Worm (Caenorhabditis elegans) whole organism, L4 larva: ENCODE measurements around the gene sru-48.
A peak's percentile ranks its signal among the peaks of the same experiment; 100 is the strongest.

Experiments
- D1046.2 ChIP-seq: fragments of 200-800 bp; sonication (Bioruptor generic); IDR thresholded peaks from 2 replicates; pipeline ENCODE4 v1.3.6; 2022; ENCODE audit warnings: missing genetic modification characterization, missing compliant biosample characterization
- R02D3.7 ChIP-seq: fragments of 150-350 bp; sonication (generic microtip); optimal IDR thresholded peaks from 3 replicates; lab custom pipeline; 2014; ENCODE audit warnings: missing biosample characterization, missing genetic modification characterization
- T26A8.4 ChIP-seq: fragments of 200-800 bp; sonication (Bioruptor generic); IDR thresholded peaks from 2 replicates; pipeline ENCODE4 v1.3.6; 2022; ENCODE audit warnings: missing genetic modification characterization, missing compliant biosample characterization
- Y5F2A.4 ChIP-seq: fragments of 200-800 bp; sonication (Bioruptor generic); optimal IDR thresholded peaks from 2 replicates; lab custom pipeline; 2018; ENCODE audit warnings: mild to moderate bottlenecking, missing genetic modification characterization, missing compliant biosample characterization
- ZK546.5 ChIP-seq, 2 experiments: sonication (generic microtip); optimal IDR thresholded peaks; 2 replicates each; lab custom pipeline; 2017; ENCODE audit warnings: missing biosample characterization in 2 of 2, missing genetic modification characterization in 2 of 2
- attf-4 ChIP-seq: sonication (generic microtip); optimal IDR thresholded peaks from 3 replicates; lab custom pipeline; 2017; ENCODE audit warnings: missing biosample characterization, missing genetic modification characterization
- ceh-44 ChIP-seq: fragments of 200-800 bp; sonication (Bioruptor generic); IDR thresholded peaks from 2 replicates; pipeline ENCODE4 v1.3.6; 2022; ENCODE audit warnings: missing genetic modification reagents, missing genetic modification characterization, missing compliant biosample characterization
- ceh-62 ChIP-seq: sonication (generic microtip); optimal IDR thresholded peaks from 2 replicates; lab custom pipeline; 2017; ENCODE audit warnings: missing biosample characterization, missing genetic modification characterization
- cey-2 ChIP-seq: sonication (generic microtip); optimal IDR thresholded peaks from 3 replicates; lab custom pipeline; 2017; ENCODE audit warnings: missing genetic modification characterization, mild to moderate bottlenecking, missing compliant biosample characterization, antibody characterized with exemption, borderline replicate concordance; ENCODE audit not compliant: insufficient read depth
- dmd-9 ChIP-seq: fragments of 200-800 bp; sonication (Bioruptor generic); IDR thresholded peaks from 2 replicates; pipeline ENCODE4 v1.3.6; 2022; ENCODE audit warnings: missing genetic modification reagents, missing genetic modification characterization, missing compliant biosample characterization
- egl-27 ChIP-seq: sonication (generic microtip); optimal IDR thresholded peaks from 3 replicates; lab custom pipeline; 2017; ENCODE audit warnings: missing biosample characterization, missing genetic modification reagents, missing genetic modification characterization
- hif-1 ChIP-seq, 2 experiments: sonication (generic microtip); optimal IDR thresholded peaks; 2 replicates each; lab custom pipeline; 2016 to 2017; ENCODE audit warnings: missing compliant biosample characterization in 2 of 2, missing genetic modification characterization in 2 of 2, missing genetic modification reagents in 2 of 2, missing genotype in 2 of 2, mild to moderate bottlenecking in 1 of 2
- hlh-11 ChIP-seq: fragments of 200-800 bp; sonication (Bioruptor generic); optimal IDR thresholded peaks from 2 replicates; lab custom pipeline; 2018; ENCODE audit warnings: mild to moderate bottlenecking, missing genetic modification characterization, missing compliant biosample characterization
- hlh-30 ChIP-seq: sonication (generic microtip); optimal IDR thresholded peaks from 2 replicates; lab custom pipeline; 2017; ENCODE audit warnings: antibody characterized with exemption, mild to moderate bottlenecking, missing genetic modification characterization, missing compliant biosample characterization; ENCODE audit not compliant: insufficient read depth
- jun-1 ChIP-seq: fragments of 150-350 bp; optimal IDR thresholded peaks from 2 replicates; lab custom pipeline; 2014; ENCODE audit warnings: missing biosample characterization, missing genetic modification reagents, missing genetic modification characterization
- lin-1 ChIP-seq: fragments of 200-800 bp; sonication (Bioruptor generic); IDR thresholded peaks from 2 replicates; pipeline ENCODE4 v1.3.6; 2022; ENCODE audit warnings: missing genetic modification reagents, missing genetic modification characterization, missing compliant biosample characterization
- lin-13 ChIP-seq: fragments of 150-350 bp; optimal IDR thresholded peaks from 2 replicates; lab custom pipeline; 2014; ENCODE audit warnings: missing biosample characterization, missing genetic modification reagents, missing genetic modification characterization
- lin-39 ChIP-seq: fragments of 150-350 bp; optimal IDR thresholded peaks from 2 replicates; lab custom pipeline; 2014; ENCODE audit warnings: missing biosample characterization, missing genetic modification reagents, missing genetic modification characterization
- madf-5 ChIP-seq, 2 experiments: fragments of 200-800 bp; sonication (Bioruptor generic); IDR thresholded peaks; 2 replicates each; pipeline ENCODE4 v1.3.6; 2022; ENCODE audit warnings: missing compliant biosample characterization in 2 of 2, missing genetic modification characterization in 2 of 2
- mdl-1 ChIP-seq, 2 experiments: fragments of 150-350 bp in 1 of 2; sonication (generic microtip) in 1 of 2; optimal IDR thresholded peaks; 2 replicates each; lab custom pipeline; 2014 to 2017; ENCODE audit warnings: missing biosample characterization in 2 of 2, missing genetic modification characterization in 2 of 2
- mes-2 ChIP-seq: sonication (generic microtip); optimal IDR thresholded peaks from 2 replicates; lab custom pipeline; 2016; ENCODE audit warnings: missing genotype, mild to moderate bottlenecking, missing genetic modification characterization, missing compliant biosample characterization; ENCODE audit not compliant: poor library complexity, severe bottlenecking
- nhr-25 ChIP-seq: sonication (generic microtip); optimal IDR thresholded peaks from 2 replicates; lab custom pipeline; 2017; ENCODE audit warnings: missing genetic modification characterization, mild to moderate bottlenecking, missing compliant biosample characterization, antibody characterized with exemption, moderate library complexity, borderline replicate concordance; ENCODE audit not compliant: insufficient read depth
- nhr-28 ChIP-seq: fragments of 150-350 bp; optimal IDR thresholded peaks from 2 replicates; lab custom pipeline; 2014; ENCODE audit warnings: missing biosample characterization, missing genetic modification characterization
- nhr-76 ChIP-seq: fragments of 150-350 bp; optimal IDR thresholded peaks from 2 replicates; lab custom pipeline; 2014; ENCODE audit warnings: missing biosample characterization, missing genetic modification characterization
- nhr-77 ChIP-seq: fragments of 150-350 bp; optimal IDR thresholded peaks from 2 replicates; lab custom pipeline; 2014; ENCODE audit warnings: missing biosample characterization, missing genetic modification characterization
- pha-4 ChIP-seq, 2 experiments: fragments of 150-350 bp in 1 of 2; fragments of 200-800 bp in 1 of 2; sonication (Bioruptor generic) in 1 of 2; IDR thresholded peaks in 1 of 2; optimal IDR thresholded peaks in 1 of 2; 2 replicates each; pipeline versions ENCODE4 v1.3.6 to Lab custom; 2014 to 2022; ENCODE audit warnings: missing genetic modification characterization in 2 of 2, missing genetic modification reagents in 2 of 2, missing biosample characterization in 1 of 2, missing compliant biosample characterization in 1 of 2
- pqm-1 ChIP-seq: sonication (generic microtip); optimal IDR thresholded peaks from 2 replicates; lab custom pipeline; 2017; ENCODE audit warnings: missing biosample characterization, missing genetic modification characterization
- saeg-2 ChIP-seq: fragments of 200-800 bp; sonication (Bioruptor generic); IDR thresholded peaks from 2 replicates; pipeline ENCODE4 v1.3.6; 2022; ENCODE audit warnings: missing genetic modification reagents, missing genetic modification characterization, missing compliant biosample characterization
- sdz-12 ChIP-seq: fragments of 200-800 bp; sonication (Bioruptor generic); optimal IDR thresholded peaks from 2 replicates; lab custom pipeline; 2018; ENCODE audit warnings: mild to moderate bottlenecking, missing genetic modification characterization, missing compliant biosample characterization
- set-16 ChIP-seq: fragments of 200-800 bp; sonication (Bioruptor generic); IDR thresholded peaks from 2 replicates; pipeline ENCODE4 v1.3.6; 2022; ENCODE audit warnings: missing genetic modification reagents, missing genetic modification characterization, missing compliant biosample characterization
- snpc-1.2 ChIP-seq: fragments of 200-800 bp; sonication (Bioruptor generic); IDR thresholded peaks from 2 replicates; pipeline ENCODE4 v1.3.6; 2022; ENCODE audit warnings: missing genetic modification reagents, missing genetic modification characterization, missing compliant biosample characterization
- snpc-4 ChIP-seq: fragments of 150-350 bp; optimal IDR thresholded peaks from 2 replicates; lab custom pipeline; 2014; ENCODE audit warnings: missing biosample characterization, missing genetic modification characterization
- spr-1 ChIP-seq: sonication (generic microtip); optimal IDR thresholded peaks from 2 replicates; lab custom pipeline; 2016; ENCODE audit warnings: mild to moderate bottlenecking, missing genetic modification characterization, missing compliant biosample characterization
- spr-3 ChIP-seq: fragments of 200-800 bp; sonication (Bioruptor generic); optimal IDR thresholded peaks from 2 replicates; lab custom pipeline; 2018; ENCODE audit warnings: mild to moderate bottlenecking, missing genetic modification characterization, missing compliant biosample characterization
- tag-97 ChIP-seq: fragments of 200-800 bp; sonication (Bioruptor generic); IDR thresholded peaks from 2 replicates; pipeline ENCODE4 v1.3.6; 2022; ENCODE audit warnings: missing genetic modification characterization, missing compliant biosample characterization
- unc-62 ChIP-seq, 3 experiments: fragments of 150-350 bp in 1 of 3; sonication (generic microtip); optimal IDR thresholded peaks in 2 of 3; peaks in 1 of 3; 1 replicate in 1 of 3; 2 replicates in 2 of 3; lab custom pipeline; 2014 to 2017; ENCODE audit warnings: missing biosample characterization in 3 of 3, missing genetic modification characterization in 3 of 3, missing genetic modification reagents in 3 of 3, missing genotype in 1 of 3
- zag-1 ChIP-seq: fragments of 150-350 bp; optimal IDR thresholded peaks from 2 replicates; lab custom pipeline; 2014; ENCODE audit warnings: missing biosample characterization, missing genetic modification characterization
- zfp-2 ChIP-seq: sonication (generic microtip); optimal IDR thresholded peaks from 2 replicates; lab custom pipeline; 2016; ENCODE audit warnings: mild to moderate bottlenecking, missing genetic modification characterization, missing compliant biosample characterization

The sru-48 gene

DNA sequence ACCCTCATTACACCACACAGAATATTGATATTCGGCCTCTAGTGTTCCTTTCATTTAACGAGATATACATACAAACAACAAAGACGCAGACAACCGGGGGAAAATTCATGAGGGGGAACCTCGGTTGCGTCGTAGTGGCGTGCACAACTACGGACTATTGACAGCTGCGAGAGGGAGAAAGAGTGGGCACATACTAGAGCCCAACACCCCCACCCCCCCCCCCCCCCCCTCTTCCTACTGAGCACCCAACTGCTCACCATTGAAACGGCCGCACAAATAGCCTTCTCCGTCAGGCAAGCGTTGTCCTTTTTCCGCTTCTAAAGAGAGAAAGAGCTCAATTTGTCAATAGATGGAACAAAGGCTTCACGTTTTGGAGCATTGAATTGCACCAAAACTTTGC is 39.8 kb upstream of the sru-48 start (continued):
- no peak for TF ChIP-seq saeg-2
- no peak for TF ChIP-seq lin-1 (GFP tag; lab: Robert Waterston, UW)
- TF ChIP-seq spr-1 (tag; lab: Kevin White, UChicago), result no peak
- no peak for TF ChIP-seq lin-13
- TF ChIP-seq R02D3.7 (tag; lab: Kevin White, UChicago), result no peak
- peak; percentile 43; the same call in 1 of the 2 replicates for TF ChIP-seq pha-4 (GFP tag; IDR thresholded peaks at IDR 0.05; lab: Robert Waterston, UW)
- no peak for TF ChIP-seq pha-4 (tag; optimal IDR thresholded peaks at IDR 0.05; lab: Kevin White, UChicago)
- no peak for TF ChIP-seq tag-97
- no peak for TF ChIP-seq ceh-44 (GFP tag; lab: Robert Waterston, UW)
- no peak for TF ChIP-seq attf-4
- no peak for TF ChIP-seq nhr-28 (tag; lab: Kevin White, UChicago)
- TF ChIP-seq madf-5 (GFP tag; IDR thresholded peaks at IDR 0.05; lab: Robert Waterston, UW), result no peak
- TF ChIP-seq jun-1, result no peak
- no peak for TF ChIP-seq egl-27 (tag; lab: Kevin White, UChicago)
- no peak for TF ChIP-seq dmd-9 (GFP tag; lab: Robert Waterston, UW)
- TF ChIP-seq hlh-30 (tag; lab: Kevin White, UChicago), result peak; percentile 11
- no peak for TF ChIP-seq Y5F2A.4 (GFP tag; lab: Kevin White, UChicago)
- no peak for TF ChIP-seq mdl-1 (tag; optimal IDR thresholded peaks at IDR 0.05; lab: Kevin White, UChicago)
- TF ChIP-seq lin-39 (tag; lab: Kevin White, UChicago), result no peak
- TF ChIP-seq nhr-77 (tag; lab: Kevin White, UChicago), result no peak
- TF ChIP-seq hif-1 (tag; optimal IDR thresholded peaks at IDR 0.05; lab: Kevin White, UChicago), result peak in 1 of 2 experiments; percentile 17
- TF ChIP-seq D1046.2 (GFP tag; lab: Robert Waterston, UW), result no peak
- TF ChIP-seq snpc-4, result no peak
- no peak for TF ChIP-seq zfp-2
- TF ChIP-seq nhr-25, result no peak
- TF ChIP-seq ceh-62, result no peak
- no peak for TF ChIP-seq cey-2

DNA sequence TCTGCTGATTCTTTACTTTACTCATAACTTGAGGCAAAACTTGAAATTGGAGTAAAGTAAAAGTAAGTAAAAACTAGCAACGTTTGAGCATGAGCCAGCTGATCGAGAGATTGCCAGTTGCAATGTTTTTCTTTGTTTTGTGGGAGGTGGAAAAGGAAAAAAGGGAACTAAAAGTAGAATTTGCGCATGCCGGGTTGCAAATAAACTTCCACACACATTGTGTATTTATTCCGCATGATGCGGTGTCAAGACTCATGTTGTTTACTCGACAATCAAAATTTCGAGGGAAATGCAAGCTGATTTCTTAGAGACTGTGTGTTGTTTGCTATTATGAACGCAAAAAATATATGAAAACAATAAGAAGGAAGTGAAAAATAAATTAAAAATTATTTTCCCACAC is 37.6 kb upstream of the sru-48 start:
- TF ChIP-seq snpc-4, result no peak
- TF ChIP-seq nhr-77 (tag; lab: Kevin White, UChicago), result no peak
- TF ChIP-seq D1046.2 (GFP tag; lab: Robert Waterston, UW), result no peak
- no peak for TF ChIP-seq hlh-11 (tag; lab: Kevin White, UChicago)
- TF ChIP-seq T26A8.4 (GFP tag; lab: Robert Waterston, UW), result no peak
- TF ChIP-seq pqm-1, result no peak
- TF ChIP-seq nhr-28 (tag; lab: Kevin White, UChicago), result no peak
- no peak for TF ChIP-seq mes-2 (tag; lab: Kevin White, UChicago)
- no peak for TF ChIP-seq sdz-12 (GFP tag; lab: Kevin White, UChicago)

- TF ChIP-seq spr-3 (GFP tag; lab: Kevin White, UChicago) (no peak), lin-13 (no peak), nhr-76 (no peak), hlh-30 (tag; lab: Kevin White, UChicago) (no peak), zag-1 (no peak), set-16 (no peak)
These were observed 32.1 kb upstream of the sru-48 start, which contains the start of gene C31H2.14 for ce11 chrX:5147918-5148317. Gene C31H2.14 (plus strand): TSS chrX:5148218.

DNA sequence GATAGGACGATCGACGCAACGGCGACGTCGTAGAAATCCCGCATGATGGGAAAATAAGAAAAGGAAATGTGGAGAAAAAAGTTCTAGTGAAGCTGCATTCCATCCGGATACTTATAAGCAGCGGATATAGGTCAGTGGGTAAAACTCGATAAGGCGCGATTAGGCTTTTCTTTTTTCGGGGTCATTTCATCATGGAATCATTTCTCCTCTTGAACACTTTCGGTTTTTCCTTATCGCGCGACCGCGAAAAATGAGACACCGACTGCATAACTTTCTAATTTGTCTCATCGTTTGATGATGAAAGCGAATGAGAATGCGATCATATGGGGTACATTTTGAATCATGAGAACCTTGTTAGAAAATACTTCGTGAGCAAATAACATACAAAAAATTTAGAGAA is 29.6 kb upstream of the sru-48 start, which contains the start of gene dpy-8:
dpy-8 (minus strand) TSS at position 88 of the 400 bp plus-strand sequence.
- TF ChIP-seq unc-62 (GFP tag; optimal IDR thresholded peaks at IDR 0.05 in 1 of 2; lab: Kevin White, UChicago) (no peak), unc-62 (tag; optimal IDR thresholded peaks at IDR 0.05; lab: Kevin White, UChicago) (no peak), nhr-28 (tag; lab: Kevin White, UChicago) (peak; percentile 39), D1046.2 (GFP tag; lab: Robert Waterston, UW) (no peak), ZK546.5 (tag; optimal IDR thresholded peaks at IDR 0.05; lab: Kevin White, UChicago) (no peak), snpc-1.2 (GFP tag; lab: Robert Waterston, UW) (no peak), hlh-30 (tag; lab: Kevin White, UChicago) (peak; percentile 21)
